Fruit fly (Drosophila melanogaster) whole organism, embryonic: ENCODE data around the gene CG33511.
A peak's percentile ranks its signal among the peaks of the same experiment; 100 is the strongest.

ENCODE experiments used
- CG1602 ChIP-seq: fragments of 200-800 bp; sonication (Bioruptor generic); optimal IDR thresholded peaks from 3 replicates; lab custom pipeline; 2016; ENCODE audit warnings: missing biosample characterization, missing genetic modification characterization
- CG8089 ChIP-seq: fragments of 200-800 bp; sonication (Bioruptor generic); optimal IDR thresholded peaks from 3 replicates; lab custom pipeline; 2016; ENCODE audit warnings: missing biosample characterization, missing genetic modification characterization
- pfk ChIP-seq: fragments of 200-800 bp; sonication (Bioruptor generic); optimal IDR thresholded peaks from 2 replicates; lab custom pipeline; 2018; ENCODE audit warnings: missing biosample characterization, mild to moderate bottlenecking, missing genetic modification characterization, moderate library complexity
- yki ChIP-seq: fragments of >200 bp; optimal IDR thresholded peaks from 3 replicates; lab custom pipeline; 2018

DNA sequence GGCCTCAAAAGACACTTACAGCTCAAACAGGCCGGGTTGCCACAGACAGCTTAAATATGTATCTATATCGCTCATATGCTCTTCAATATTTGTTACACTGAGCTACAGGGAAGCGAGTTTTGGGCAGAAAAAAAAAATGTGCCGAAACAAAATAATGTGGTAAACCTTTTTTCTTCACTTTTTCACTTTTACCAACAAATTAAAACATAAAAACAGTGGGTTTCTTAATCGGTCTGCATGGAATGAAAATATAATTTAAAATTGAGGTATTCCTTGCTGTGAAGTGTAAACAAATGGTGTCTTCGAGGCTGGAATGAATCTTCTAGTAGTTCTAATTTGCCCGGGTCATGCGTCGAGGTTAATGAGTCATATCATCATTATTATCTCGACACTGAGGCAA lies 43.6 kb downstream of the CG33511 start:
- TF ChIP-seq CG1602 (GFP tag; lab: Kevin White, UChicago) (peak; percentile 49), CG8089 (peak; percentile 36), pfk (GFP tag; lab: Kevin White, UChicago) (no peak), yki (lab: Kevin White, UChicago) (no peak)
